Worm (Caenorhabditis elegans) whole organism, young adult: ENCODE measurements around the gene C40H1.3.

ENCODE experiments used
- B0035.1 ChIP-seq: sonication (generic microtip); optimal IDR thresholded peaks from 2 replicates; lab custom pipeline; 2016; ENCODE audit warnings: missing genetic modification characterization, mild to moderate bottlenecking, missing compliant biosample characterization, missing genotype, missing genetic modification reagents
- C17E4.6 ChIP-seq: fragments of 200-800 bp; sonication (Bioruptor generic); IDR thresholded peaks from 2 replicates; pipeline ENCODE4 v1.3.6; 2022; ENCODE audit warnings: missing genetic modification reagents, missing genetic modification characterization, missing compliant biosample characterization
- F10E7.11 ChIP-seq: sonication (generic microtip); optimal IDR thresholded peaks from 2 replicates; lab custom pipeline; 2017; ENCODE audit warnings: mild to moderate bottlenecking, missing genetic modification characterization, moderate library complexity, missing compliant biosample characterization
- F23B12.7 ChIP-seq: sonication (generic microtip); optimal IDR thresholded peaks from 2 replicates; lab custom pipeline; 2017; ENCODE audit warnings: missing genetic modification characterization, mild to moderate bottlenecking, missing compliant biosample characterization, antibody characterized with exemption, moderate library complexity; ENCODE audit not compliant: insufficient read depth
- F55B11.4 ChIP-seq: sonication (generic microtip); optimal IDR thresholded peaks from 2 replicates; lab custom pipeline; 2016; ENCODE audit warnings: missing compliant biosample characterization, missing genetic modification characterization, borderline replicate concordance; ENCODE audit not compliant: insufficient read depth
- F57A8.1 ChIP-seq: fragments of 200-800 bp; sonication (Bioruptor generic); optimal IDR thresholded peaks from 2 replicates; lab custom pipeline; 2018; ENCODE audit warnings: mild to moderate bottlenecking, missing genetic modification characterization, moderate library complexity, missing compliant biosample characterization
- akir-1 ChIP-seq: fragments of 200-800 bp; sonication (Bioruptor generic); optimal IDR thresholded peaks from 2 replicates; lab custom pipeline; 2018; ENCODE audit warnings: mild to moderate bottlenecking, missing genetic modification characterization, moderate library complexity, missing compliant biosample characterization
- ama-1 ChIP-seq, 3 experiments: fragments of 150-350 bp in 1 of 3; sonication (generic microtip) in 2 of 3; optimal IDR thresholded peaks; 2 replicates each; lab custom pipeline; 2014 to 2018; ENCODE audit warnings: missing biosample characterization in 2 of 3, missing genetic modification characterization in 2 of 3, missing genetic modification reagents in 2 of 3
- aptf-3 ChIP-seq: fragments of 200-800 bp; sonication (Bioruptor generic); IDR thresholded peaks from 2 replicates; pipeline ENCODE4 v1.3.6; 2022; ENCODE audit warnings: missing genetic modification characterization, missing compliant biosample characterization
- atf-7 ChIP-seq: sonication (generic microtip); optimal IDR thresholded peaks from 2 replicates; lab custom pipeline; 2017; ENCODE audit warnings: mild to moderate bottlenecking, missing genetic modification characterization, missing compliant biosample characterization
- athp-1 ChIP-seq: sonication (generic microtip); optimal IDR thresholded peaks from 2 replicates; lab custom pipeline; 2017; ENCODE audit warnings: mild to moderate bottlenecking, missing genetic modification characterization, missing compliant biosample characterization
- attf-5 ChIP-seq: fragments of 200-800 bp; sonication (Bioruptor generic); optimal IDR thresholded peaks from 2 replicates; lab custom pipeline; 2018; ENCODE audit warnings: mild to moderate bottlenecking, missing genetic modification characterization, missing compliant biosample characterization
- bed-1 ChIP-seq: fragments of 200-800 bp; sonication (Bioruptor generic); IDR thresholded peaks from 2 replicates; pipeline ENCODE4 v1.3.6; 2022; ENCODE audit warnings: missing genetic modification reagents, missing genetic modification characterization, missing compliant biosample characterization
- bed-2 ChIP-seq: fragments of 200-800 bp; sonication (Bioruptor generic); IDR thresholded peaks from 2 replicates; pipeline ENCODE4 v1.3.6; 2022; ENCODE audit warnings: missing genetic modification reagents, missing genetic modification characterization, missing compliant biosample characterization
- cebp-2 ChIP-seq: fragments of 200-800 bp; sonication (Bioruptor generic); IDR thresholded peaks from 2 replicates; pipeline ENCODE4 v1.3.6; 2022; ENCODE audit warnings: missing genetic modification characterization, missing compliant biosample characterization
- ceh-27 ChIP-seq: fragments of 200-800 bp; sonication (Bioruptor generic); optimal IDR thresholded peaks from 2 replicates; lab custom pipeline; 2018; ENCODE audit warnings: mild to moderate bottlenecking, missing genetic modification characterization, moderate library complexity, missing compliant biosample characterization
- ceh-58 ChIP-seq: fragments of 200-800 bp; sonication (Bioruptor generic); IDR thresholded peaks from 2 replicates; pipeline ENCODE4 v1.3.6; 2022; ENCODE audit warnings: missing genetic modification characterization, missing compliant biosample characterization
- chd-7 ChIP-seq: sonication (generic microtip); optimal IDR thresholded peaks from 2 replicates; lab custom pipeline; 2016; ENCODE audit warnings: mild to moderate bottlenecking, missing genetic modification characterization, moderate library complexity, missing compliant biosample characterization
- egl-44 ChIP-seq: fragments of 200-800 bp; sonication (Bioruptor generic); IDR thresholded peaks from 2 replicates; pipeline ENCODE4 v1.3.6; 2022; ENCODE audit warnings: missing genetic modification reagents, missing genetic modification characterization, missing compliant biosample characterization
- egrh-3 ChIP-seq: fragments of 200-800 bp; sonication (Bioruptor generic); IDR thresholded peaks from 2 replicates; pipeline ENCODE4 v1.3.6; 2022; ENCODE audit warnings: missing genetic modification reagents, missing genetic modification characterization, missing compliant biosample characterization
- lin-26 ChIP-seq: fragments of 200-800 bp; sonication (Bioruptor generic); IDR thresholded peaks from 2 replicates; pipeline ENCODE4 v1.3.6; 2022; ENCODE audit warnings: missing genetic modification reagents, missing genetic modification characterization, missing compliant biosample characterization
- lin-40 ChIP-seq: sonication (generic microtip); optimal IDR thresholded peaks from 2 replicates; lab custom pipeline; 2016; ENCODE audit warnings: missing genetic modification characterization, mild to moderate bottlenecking, missing compliant biosample characterization, missing genotype, missing genetic modification reagents
- lir-1 ChIP-seq: fragments of 200-800 bp; sonication (Bioruptor generic); conservative IDR thresholded peaks from 2 replicates; pipeline ENCODE4 v1.3.6; 2022; ENCODE audit warnings: missing genetic modification reagents, missing genetic modification characterization, missing compliant biosample characterization
- lsl-1 ChIP-seq: fragments of 200-800 bp; sonication (Bioruptor generic); optimal IDR thresholded peaks from 2 replicates; lab custom pipeline; 2018; ENCODE audit warnings: mild to moderate bottlenecking, missing genetic modification characterization, moderate library complexity, missing compliant biosample characterization
- madf-6 ChIP-seq: fragments of 200-800 bp; sonication (Bioruptor generic); IDR thresholded peaks from 2 replicates; pipeline ENCODE4 v1.3.6; 2022; ENCODE audit warnings: missing genetic modification reagents, missing genetic modification characterization, missing compliant biosample characterization
- nfya-1 ChIP-seq: sonication (generic microtip); optimal IDR thresholded peaks from 2 replicates; lab custom pipeline; 2017; ENCODE audit warnings: antibody characterized with exemption, missing compliant biosample characterization, missing genetic modification characterization, borderline replicate concordance; ENCODE audit not compliant: insufficient read depth
- nfyb-1 ChIP-seq: fragments of 200-800 bp; sonication (Bioruptor generic); IDR thresholded peaks from 2 replicates; pipeline ENCODE4 v1.3.6; 2022; ENCODE audit warnings: missing genetic modification reagents, missing genetic modification characterization, missing compliant biosample characterization
- nhr-80 ChIP-seq: sonication (generic microtip); optimal IDR thresholded peaks from 2 replicates; lab custom pipeline; 2016; ENCODE audit warnings: missing genetic modification characterization, missing compliant biosample characterization
- sea-2 ChIP-seq: fragments of 200-800 bp; sonication (Bioruptor generic); IDR thresholded peaks from 2 replicates; pipeline ENCODE4 v1.3.6; 2022; ENCODE audit warnings: missing genetic modification characterization, missing compliant biosample characterization
- snpc-4 ChIP-seq, 5 experiments: fragments of 150-350 bp in 1 of 5; sonication (generic microtip) in 4 of 5; optimal IDR thresholded peaks; 2 replicates each; lab custom pipeline; 2014 to 2018; ENCODE audit warnings: missing genetic modification characterization in 5 of 5, missing biosample characterization in 3 of 5, antibody characterized with exemption in 2 of 5, mild to moderate bottlenecking in 2 of 5, missing compliant biosample characterization in 2 of 5, missing genotype in 2 of 5, moderate library complexity in 2 of 5, missing genetic modification reagents in 1 of 5
- tbx-9 ChIP-seq: sonication (generic microtip); optimal IDR thresholded peaks from 2 replicates; lab custom pipeline; 2016; ENCODE audit warnings: borderline replicate concordance, missing genetic modification characterization, inconsistent platforms, missing compliant biosample characterization
- ztf-28 ChIP-seq: fragments of 200-800 bp; sonication (Bioruptor generic); IDR thresholded peaks from 2 replicates; pipeline ENCODE4 v1.3.6; 2022; ENCODE audit warnings: missing genetic modification reagents, missing genetic modification characterization, missing compliant biosample characterization

Gene C40H1.3

ce11 chrIII:9319641-9320040 is 9.5 kb downstream of the C40H1.3 start, which contains the start of gene C40H1.9:
TSS of gene C40H1.9 (plus strand) at chrIII:9319941.
- TF ChIP-seq cebp-2 (GFP tag; lab: Robert Waterston, UW) (no peak), ceh-58 (GFP tag; lab: Robert Waterston, UW) (no peak), F55B11.4 (tag; lab: Kevin White, UChicago) (no peak), nfya-1 (tag; lab: Kevin White, UChicago) (no peak), nfyb-1 (GFP tag; lab: Robert Waterston, UW) (no peak), egl-44 (GFP tag; lab: Robert Waterston, UW) (no peak), madf-6 (no peak), chd-7 (tag; lab: Kevin White, UChicago) (no peak), athp-1 (tag; lab: Kevin White, UChicago) (no peak), ama-1 (optimal IDR thresholded peaks at IDR 0.05; lab: Kevin White, UChicago) (no peak), ama-1 (GFP tag; optimal IDR thresholded peaks at IDR 0.05; lab: Kevin White, UChicago) (no peak), sea-2 (GFP tag; lab: Robert Waterston, UW) (no peak), atf-7 (tag; lab: Kevin White, UChicago) (no peak), bed-2 (GFP tag; lab: Robert Waterston, UW) (no peak), lin-40 (tag; lab: Kevin White, UChicago) (no peak), nhr-80 (tag; lab: Kevin White, UChicago) (no peak), akir-1 (no peak)

- TF ChIP-seq egrh-3 (GFP tag; lab: Robert Waterston, UW) (no peak), nhr-80 (tag; lab: Kevin White, UChicago) (peak; percentile 79)
These were observed 11.6 kb downstream of the C40H1.3 start for ce11 chrIII:9317601-9318000.

- no peak for TF ChIP-seq lsl-1
- no peak for TF ChIP-seq F57A8.1 (GFP tag; lab: Kevin White, UChicago)
- peak; percentile 38 for TF ChIP-seq nhr-80 (tag; lab: Kevin White, UChicago)
- no peak for TF ChIP-seq bed-1 (GFP tag; lab: Robert Waterston, UW)
- TF ChIP-seq, all 124 proteins: peak for 1
These were observed 14.0 kb downstream of the C40H1.3 start for ce11 chrIII:9315180-9315579.

DNA sequence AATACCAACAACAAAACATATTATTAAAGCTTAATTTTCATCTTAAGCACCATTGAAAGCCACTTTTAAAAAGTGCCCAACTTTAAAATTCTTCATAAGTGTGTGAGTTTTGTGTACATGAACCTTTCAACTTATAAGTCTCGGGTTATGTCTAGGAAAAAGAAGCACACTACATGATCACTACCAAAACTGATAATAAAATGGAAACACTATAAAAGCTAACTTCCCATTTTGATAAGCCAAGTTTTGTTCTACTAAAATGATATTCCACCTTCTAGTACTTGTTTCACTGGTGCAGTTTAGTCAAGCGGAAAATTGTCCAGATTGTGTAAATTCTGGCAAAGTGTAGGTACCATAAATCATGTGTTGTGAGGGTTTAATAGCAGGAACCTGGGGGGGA is 14.7 kb downstream of the C40H1.3 start, which contains the start of gene C40H1.8:
TSS of gene C40H1.8 (plus strand) at position 242 of the 400 bp plus-strand sequence.
- TF ChIP-seq cebp-2 (GFP tag; lab: Robert Waterston, UW) = no peak
- no peak for TF ChIP-seq ztf-28 (GFP tag; lab: Robert Waterston, UW)
- TF ChIP-seq snpc-4 (GFP tag; optimal IDR thresholded peaks at IDR 0.05; lab: Kevin White, UChicago) = no peak
- TF ChIP-seq snpc-4 (tag; optimal IDR thresholded peaks at IDR 0.05; lab: Kevin White, UChicago) = no peak
- no peak for TF ChIP-seq ceh-27 (GFP tag; lab: Kevin White, UChicago)
- no peak for TF ChIP-seq F23B12.7 (tag; lab: Kevin White, UChicago)
- TF ChIP-seq attf-5 = no peak
- TF ChIP-seq aptf-3 (GFP tag; lab: Robert Waterston, UW) = no peak
- no peak for TF ChIP-seq F10E7.11 (tag; lab: Kevin White, UChicago)
- TF ChIP-seq lir-1 (GFP tag; lab: Robert Waterston, UW) = no peak
- TF ChIP-seq B0035.1 (tag; lab: Kevin White, UChicago) = no peak
- no peak for TF ChIP-seq tbx-9 (tag; lab: Kevin White, UChicago)
- TF ChIP-seq akir-1 = no peak
- TF ChIP-seq lin-26 (GFP tag; lab: Robert Waterston, UW) = no peak
- no peak for TF ChIP-seq C17E4.6 (GFP tag; lab: Robert Waterston, UW)
